Worm (Caenorhabditis elegans): ENCODE measurements around the gene warf-1.

- TF ChIP-seq snpc-4 (tag; optimal IDR thresholded peaks at IDR 0.05) (no peak), nhr-77 (tag; optimal IDR thresholded peaks at IDR 0.05) (no peak), fkh-10 (GFP tag; optimal IDR thresholded peaks at IDR 0.05) (no peak), jun-1 (tag; optimal IDR thresholded peaks at IDR 0.05) (no peak), ceh-63 (GFP tag; optimal IDR thresholded peaks at IDR 0.05) (no peak)
These were observed 15.8 kb downstream of the warf-1 start for ce11 chrIV:7650433-7650832.
